Worm (Caenorhabditis elegans) whole organism, L1 larva: ENCODE data around the gene glr-2.

Source experiments
- ceh-82 ChIP-seq, 3 experiments: fragments of 150-350 bp in 1 of 3; sonication (generic microtip) in 2 of 3; optimal IDR thresholded peaks; 2 replicates each; lab custom pipeline; 2014 to 2017; ENCODE audit warnings: missing biosample characterization in 3 of 3, missing genetic modification characterization in 3 of 3
- hlh-4 ChIP-seq: sonication (generic microtip); optimal IDR thresholded peaks from 2 replicates; lab custom pipeline; 2016; ENCODE audit warnings: mild to moderate bottlenecking, missing genetic modification characterization, missing compliant biosample characterization
- nhr-237 ChIP-seq: fragments of 150-350 bp; optimal IDR thresholded peaks from 2 replicates; lab custom pipeline; 2014; ENCODE audit warnings: missing biosample characterization, missing genetic modification characterization

ce11 chrIII:7179538-7180301, 35.0 kb upstream of the glr-2 start, which contains the start of the genes rps-14 and rpl-36:
- TF ChIP-seq ceh-82 (tag; optimal IDR thresholded peaks at IDR 0.05; lab: Kevin White, UChicago), result peak; percentile 88 to 90 (median 89)
- TF ChIP-seq nhr-237 (tag; lab: Kevin White, UChicago), result peak; percentile 74
- no peak for TF ChIP-seq hlh-4
